Fruit fly (Drosophila melanogaster) whole organism, embryonic: ENCODE data around the gene IRSp53.

ENCODE experiments used
- CG11093 ChIP-seq: fragments of 200-800 bp; sonication (Bioruptor generic); IDR thresholded peaks from 3 replicates; pipeline ENCODE4 v1.3.6; 2022; ENCODE audit warnings: missing biosample characterization, missing genetic modification characterization
- CG2120 ChIP-seq: fragments of 200-800 bp; sonication (Bioruptor generic); optimal IDR thresholded peaks from 3 replicates; lab custom pipeline; 2016; ENCODE audit warnings: missing biosample characterization, missing genetic modification characterization
- CG34224 ChIP-seq: fragments of 200-800 bp; sonication (Bioruptor generic); IDR thresholded peaks from 3 replicates; pipeline ENCODE4 v1.3.6; 2022; ENCODE audit warnings: missing biosample characterization, missing genetic modification characterization; ENCODE audit not compliant: partially characterized antibody
- CG3838 ChIP-seq: fragments of 200-800 bp; sonication (Bioruptor generic); optimal IDR thresholded peaks from 3 replicates; lab custom pipeline; 2016; ENCODE audit warnings: missing biosample characterization, missing genetic modification characterization
- HLH3B ChIP-seq: fragments of 200-800 bp; sonication (Bioruptor generic); IDR thresholded peaks from 2 replicates; pipeline ENCODE4 v1.3.6; 2022; ENCODE audit warnings: missing biosample characterization, missing genetic modification characterization
- HLH54F ChIP-seq: fragments of 200-800 bp; sonication (Bioruptor generic); optimal IDR thresholded peaks from 3 replicates; lab custom pipeline; 2016; ENCODE audit warnings: missing biosample characterization, missing genetic modification characterization
- chif ChIP-seq, 2 experiments: fragments of 200-800 bp; sonication (Bioruptor generic); optimal IDR thresholded peaks; 3 replicates each; lab custom pipeline; 2016; ENCODE audit warnings: missing biosample characterization in 2 of 2, missing genetic modification characterization in 2 of 2
- esg ChIP-seq: fragments of 200-800 bp; sonication (Bioruptor generic); conservative IDR thresholded peaks from 2 replicates; pipeline ENCODE4 v1.3.6; 2022; ENCODE audit warnings: missing biosample characterization, missing genetic modification characterization
- jing ChIP-seq: fragments of 200-800 bp; sonication (Bioruptor generic); optimal IDR thresholded peaks from 2 replicates; lab custom pipeline; 2018; ENCODE audit warnings: missing biosample characterization, mild to moderate bottlenecking, missing genetic modification characterization
- mirr ChIP-seq: fragments of 200-800 bp; sonication (Bioruptor generic); optimal IDR thresholded peaks from 3 replicates; lab custom pipeline; 2018; ENCODE audit warnings: missing biosample characterization, mild to moderate bottlenecking, missing genetic modification characterization
- otp ChIP-seq: fragments of 200-800 bp; sonication (Bioruptor generic); IDR thresholded peaks from 3 replicates; pipeline ENCODE4, ENCODE4 v1.3.6; 2022; ENCODE audit warnings: missing biosample characterization, missing genetic modification characterization
- trh ChIP-seq: fragments of 200-800 bp; sonication (Bioruptor generic); optimal IDR thresholded peaks from 2 replicates; lab custom pipeline; 2016; ENCODE audit warnings: missing biosample characterization, missing genetic modification characterization

DNA sequence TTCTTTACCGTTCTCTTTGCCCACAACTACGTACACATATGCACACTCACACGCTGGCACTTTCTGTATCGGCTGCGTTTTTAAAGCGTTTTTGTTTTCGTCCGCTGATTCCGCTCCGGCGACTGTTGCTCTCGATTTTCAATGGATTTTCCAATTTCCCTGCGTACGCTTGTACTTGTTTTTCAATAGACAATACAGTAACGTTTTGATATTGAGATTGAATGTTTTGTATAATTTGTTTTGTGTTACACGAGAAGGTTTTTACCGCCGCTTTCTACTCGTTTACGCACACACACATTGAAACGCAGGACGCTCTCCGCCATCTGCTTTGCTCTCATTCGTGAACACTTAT, 43.3 kb upstream of the IRSp53 start:
- TF ChIP-seq HLH3B (GFP tag; lab: Robert Waterston, UW) (no peak), CG34224 (GFP tag; lab: Robert Waterston, UW) (no peak), trh (GFP tag; lab: Kevin White, UChicago) (no peak), HLH54F (GFP tag; lab: Kevin White, UChicago) (no peak), chif (GFP tag; optimal IDR thresholded peaks at IDR 0.05; lab: Kevin White, UChicago) (no peak), mirr (GFP tag; lab: Kevin White, UChicago) (no peak), jing (no peak), CG2120 (GFP tag; lab: Kevin White, UChicago) (no peak), CG11093 (GFP tag; lab: Robert Waterston, UW) (no peak), otp (no peak), CG3838 (GFP tag; lab: Kevin White, UChicago) (no peak), esg (no peak)
